Worm (Caenorhabditis elegans) whole organism, mixed stage, embryonic: ENCODE results near the gene sshk-1.

ENCODE experiments used
- M03D4.4 ChIP-seq: sonication (generic microtip); optimal IDR thresholded peaks from 2 replicates; lab custom pipeline; 2017; ENCODE audit warnings: mild to moderate bottlenecking, missing genetic modification characterization, missing compliant biosample characterization
- bed-3 ChIP-seq: fragments of 200-800 bp; sonication (Bioruptor generic); optimal IDR thresholded peaks from 3 replicates; lab custom pipeline; 2018; ENCODE audit warnings: mild to moderate bottlenecking, missing genetic modification characterization, moderate library complexity, missing compliant biosample characterization
- blmp-1 ChIP-seq: fragments of 150-350 bp; optimal IDR thresholded peaks from 2 replicates; lab custom pipeline; 2014; ENCODE audit warnings: missing biosample characterization, missing genetic modification characterization
- ceh-39 ChIP-seq: fragments of 150-350 bp; optimal IDR thresholded peaks from 2 replicates; lab custom pipeline; 2014; ENCODE audit warnings: missing biosample characterization, missing genetic modification characterization
- ceh-43 ChIP-seq: fragments of 200-800 bp; sonication (Bioruptor generic); optimal IDR thresholded peaks from 2 replicates; lab custom pipeline; 2018; ENCODE audit warnings: mild to moderate bottlenecking, missing genetic modification characterization, moderate library complexity, missing compliant biosample characterization
- ceh-83 ChIP-seq: fragments of 200-800 bp; sonication (Bioruptor generic); optimal IDR thresholded peaks from 2 replicates; lab custom pipeline; 2018; ENCODE audit warnings: mild to moderate bottlenecking, missing genetic modification characterization, missing compliant biosample characterization
- ces-1 ChIP-seq: fragments of 150-350 bp; optimal IDR thresholded peaks from 2 replicates; lab custom pipeline; 2014; ENCODE audit warnings: missing biosample characterization, missing genetic modification reagents, missing genetic modification characterization
- cnd-1 ChIP-seq: fragments of 200-800 bp; sonication (Bioruptor generic); optimal IDR thresholded peaks from 2 replicates; lab custom pipeline; 2018; ENCODE audit warnings: mild to moderate bottlenecking, missing genetic modification characterization, missing compliant biosample characterization
- drap-1 ChIP-seq: fragments of 200-800 bp; sonication (Bioruptor generic); optimal IDR thresholded peaks from 3 replicates; lab custom pipeline; 2018; ENCODE audit warnings: mild to moderate bottlenecking, missing genetic modification characterization, missing compliant biosample characterization
- flh-1 ChIP-seq: fragments of 200-800 bp; sonication (Bioruptor generic); optimal IDR thresholded peaks from 2 replicates; lab custom pipeline; 2018; ENCODE audit warnings: mild to moderate bottlenecking, missing genetic modification characterization, moderate library complexity, missing compliant biosample characterization
- ham-2 ChIP-seq: fragments of 200-800 bp; sonication (Bioruptor generic); optimal IDR thresholded peaks from 2 replicates; lab custom pipeline; 2018; ENCODE audit warnings: mild to moderate bottlenecking, missing genetic modification characterization, missing compliant biosample characterization
- hlh-1 ChIP-seq: fragments of 150-350 bp; optimal IDR thresholded peaks from 2 replicates; lab custom pipeline; 2014; ENCODE audit warnings: missing biosample characterization, missing genetic modification reagents, missing genetic modification characterization
- lin-32 ChIP-seq: fragments of 200-800 bp; sonication (Bioruptor generic); optimal IDR thresholded peaks from 2 replicates; lab custom pipeline; 2018; ENCODE audit warnings: mild to moderate bottlenecking, missing genetic modification characterization, missing compliant biosample characterization
- lsy-2 ChIP-seq: fragments of 150-350 bp; optimal IDR thresholded peaks from 2 replicates; lab custom pipeline; 2014; ENCODE audit warnings: missing biosample characterization, missing genetic modification characterization
- mep-1 ChIP-seq: fragments of 150-350 bp; optimal IDR thresholded peaks from 2 replicates; lab custom pipeline; 2017; ENCODE audit warnings: missing biosample characterization, missing genetic modification reagents, missing genetic modification characterization, inconsistent platforms
- nhr-2 ChIP-seq: fragments of 150-350 bp; optimal IDR thresholded peaks from 2 replicates; lab custom pipeline; 2014; ENCODE audit warnings: missing biosample characterization, missing genetic modification characterization
- nhr-237 ChIP-seq: fragments of 150-350 bp; optimal IDR thresholded peaks from 2 replicates; lab custom pipeline; 2014; ENCODE audit warnings: missing biosample characterization, missing genetic modification characterization
- nhr-28 ChIP-seq: fragments of 150-350 bp; optimal IDR thresholded peaks from 2 replicates; lab custom pipeline; 2014; ENCODE audit warnings: missing biosample characterization, missing genetic modification characterization
- pha-4 ChIP-seq: fragments of 150-350 bp; optimal IDR thresholded peaks from 2 replicates; lab custom pipeline; 2018; ENCODE audit warnings: missing biosample characterization, missing genetic modification reagents, missing genetic modification characterization
- sem-2 ChIP-seq: fragments of 200-800 bp; sonication (Bioruptor generic); optimal IDR thresholded peaks from 2 replicates; lab custom pipeline; 2018; ENCODE audit warnings: mild to moderate bottlenecking, missing genetic modification characterization, missing compliant biosample characterization
- snpc-4 ChIP-seq: fragments of 150-350 bp; optimal IDR thresholded peaks from 2 replicates; lab custom pipeline; 2014; ENCODE audit warnings: missing biosample characterization, missing genetic modification characterization
- sptf-1 ChIP-seq: sonication (generic microtip); optimal IDR thresholded peaks from 2 replicates; lab custom pipeline; 2017; ENCODE audit warnings: mild to moderate bottlenecking, missing genetic modification characterization, moderate library complexity, missing compliant biosample characterization
- unc-120 ChIP-seq: sonication (generic microtip); optimal IDR thresholded peaks from 2 replicates; lab custom pipeline; 2017; ENCODE audit warnings: missing genetic modification characterization, missing compliant biosample characterization; ENCODE audit not compliant: poor library complexity, severe bottlenecking
- unc-39 ChIP-seq: fragments of 150-350 bp; optimal IDR thresholded peaks from 2 replicates; lab custom pipeline; 2014; ENCODE audit warnings: missing biosample characterization, missing genetic modification characterization
- unc-62 ChIP-seq: fragments of 150-350 bp; optimal IDR thresholded peaks from 2 replicates; lab custom pipeline; 2014; ENCODE audit warnings: missing biosample characterization, missing genetic modification reagents, missing genetic modification characterization
- ztf-11 ChIP-seq: fragments of 150-350 bp; optimal IDR thresholded peaks from 2 replicates; lab custom pipeline; 2014; ENCODE audit warnings: missing biosample characterization, missing genetic modification characterization

sshk-1 gene

DNA sequence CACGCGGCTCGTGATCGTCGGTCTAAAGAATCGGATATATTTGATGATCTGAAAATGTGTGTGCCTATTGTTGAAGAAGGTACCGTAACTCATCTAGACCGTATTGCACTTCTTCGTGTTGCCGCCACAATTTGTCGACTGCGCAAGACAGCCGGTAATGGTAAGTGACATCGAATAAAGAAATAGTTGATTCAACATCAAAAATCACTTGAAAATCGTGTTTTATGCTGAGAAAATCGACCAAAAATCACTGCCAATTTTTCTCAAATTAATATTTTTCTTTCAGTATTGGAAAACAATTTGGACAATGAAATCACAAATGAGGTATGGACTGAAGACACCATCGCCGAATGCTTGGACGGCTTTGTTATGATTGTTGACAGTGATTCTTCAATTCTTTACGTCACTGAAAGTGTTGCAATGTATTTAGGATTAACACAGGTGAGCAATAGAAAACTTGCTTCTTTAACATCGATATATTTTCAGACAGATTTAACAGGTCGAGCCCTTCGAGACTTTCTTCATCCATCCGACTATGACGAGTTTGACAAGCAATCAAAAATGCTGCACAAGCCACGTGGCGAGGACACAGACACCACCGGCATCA, 34.5 kb upstream of the sshk-1 start:
- TF ChIP-seq unc-39 (tag; lab: Kevin White, UChicago), result no peak
- TF ChIP-seq unc-120 (tag; lab: Kevin White, UChicago), result no peak
- TF ChIP-seq nhr-237, result no peak
- TF ChIP-seq blmp-1 (tag; lab: Kevin White, UChicago), result no peak
- TF ChIP-seq pha-4, result no peak
- TF ChIP-seq flh-1, result no peak
- no peak for TF ChIP-seq lsy-2 (tag; lab: Kevin White, UChicago)
- no peak for TF ChIP-seq drap-1
- TF ChIP-seq mep-1 (tag; lab: Kevin White, UChicago), result no peak
- TF ChIP-seq M03D4.4 (tag; lab: Kevin White, UChicago), result no peak
- no peak for TF ChIP-seq snpc-4 (tag; lab: Kevin White, UChicago)

DNA sequence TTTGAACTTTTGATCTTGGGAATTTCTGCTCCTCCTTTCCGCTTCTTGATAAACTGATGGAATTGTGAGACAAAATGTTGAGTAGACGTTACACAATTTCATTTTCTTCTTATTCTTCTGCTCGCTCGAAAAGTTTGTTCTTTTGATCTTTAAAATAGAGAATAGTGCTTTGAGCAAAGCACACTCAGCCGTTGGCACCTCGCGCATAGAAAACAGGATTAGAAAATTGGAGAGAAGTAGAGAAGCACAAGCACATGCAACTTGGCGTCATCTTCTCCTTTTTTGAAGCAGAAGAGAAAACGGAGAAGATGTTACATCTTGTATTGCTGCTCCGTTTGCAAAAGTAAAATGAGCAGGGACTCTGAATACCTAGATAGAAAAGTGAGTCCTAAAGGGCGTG, 33.8 kb upstream of the sshk-1 start:
- TF ChIP-seq mep-1 (tag; lab: Kevin White, UChicago) (peak; percentile 33), ces-1 (GFP tag; lab: Kevin White, UChicago) (peak; percentile 96), ceh-43 (GFP tag; lab: Kevin White, UChicago) (no peak), unc-62 (GFP tag; lab: Kevin White, UChicago) (peak; percentile 30)

DNA sequence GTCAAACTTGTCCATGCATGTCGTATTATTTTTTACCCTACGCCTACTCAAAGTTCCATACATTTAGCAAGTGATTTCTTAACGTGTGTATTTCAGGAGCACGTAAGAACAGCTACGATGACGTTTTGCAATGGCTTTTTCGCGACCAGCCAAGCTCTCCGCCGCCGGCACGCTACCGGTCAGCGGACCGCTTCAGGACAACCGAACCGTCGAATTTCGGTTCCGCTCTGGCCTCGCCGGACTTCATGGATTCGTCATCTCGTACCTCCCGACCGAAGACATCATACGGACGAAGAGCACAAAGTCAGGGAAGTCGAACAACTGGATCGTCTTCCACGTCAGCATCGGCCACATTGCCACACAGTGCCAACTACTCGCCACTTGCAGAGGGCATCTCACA, 32.3 kb upstream of the sshk-1 start:
- TF ChIP-seq lin-32 (GFP tag; lab: Kevin White, UChicago) (no peak), mep-1 (tag; lab: Kevin White, UChicago) (no peak), ceh-39 (tag; lab: Kevin White, UChicago) (no peak), bed-3 (GFP tag; lab: Kevin White, UChicago) (no peak), pha-4 (no peak), ztf-11 (tag; lab: Kevin White, UChicago) (no peak), sem-2 (GFP tag; lab: Kevin White, UChicago) (no peak), drap-1 (no peak), nhr-28 (tag; lab: Kevin White, UChicago) (no peak), nhr-2 (tag; lab: Kevin White, UChicago) (no peak), sptf-1 (tag; lab: Kevin White, UChicago) (no peak)

DNA sequence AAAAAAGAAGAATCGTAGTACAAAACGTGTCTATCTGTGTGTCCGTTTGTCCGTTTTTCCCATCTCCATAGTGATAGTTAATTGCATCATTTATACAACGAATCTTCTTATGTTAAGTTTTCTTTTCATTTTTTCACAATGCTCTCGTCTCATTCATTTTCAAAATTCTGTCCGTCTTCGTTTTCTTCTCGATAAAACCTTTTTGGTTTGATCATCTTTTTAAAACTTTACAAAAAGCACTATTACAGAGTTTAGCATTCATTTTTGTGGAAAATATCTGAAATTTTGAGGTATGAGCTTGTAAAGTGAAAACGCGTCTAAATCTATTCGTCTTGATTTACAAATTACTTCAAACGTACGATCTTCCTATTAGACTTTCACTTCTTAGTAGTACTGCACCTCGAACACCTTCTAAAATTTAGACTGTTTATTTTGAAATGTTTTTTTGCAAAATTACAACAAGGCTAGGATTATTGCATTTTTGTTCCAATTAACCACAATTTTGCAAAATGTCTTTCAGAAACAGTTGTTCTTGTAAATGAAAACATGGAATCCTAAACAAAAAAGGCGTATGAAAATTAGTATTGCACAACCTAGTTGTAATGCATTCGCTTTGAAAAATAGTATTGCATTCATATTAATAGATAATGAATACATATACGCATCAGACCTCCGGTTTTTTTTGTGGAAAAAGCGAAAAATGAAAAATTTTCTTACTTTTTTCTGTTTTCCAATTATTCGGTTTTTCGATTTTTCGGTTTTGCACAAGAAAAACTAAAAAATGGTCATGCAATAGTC, 30.7 kb upstream of the sshk-1 start:
- TF ChIP-seq hlh-1 (tag; lab: Kevin White, UChicago) (no peak), sem-2 (GFP tag; lab: Kevin White, UChicago) (no peak), nhr-2 (tag; lab: Kevin White, UChicago) (no peak), ham-2 (GFP tag; lab: Kevin White, UChicago) (no peak), lsy-2 (tag; lab: Kevin White, UChicago) (no peak), mep-1 (tag; lab: Kevin White, UChicago) (no peak), ceh-83 (GFP tag; lab: Kevin White, UChicago) (no peak), unc-39 (tag; lab: Kevin White, UChicago) (no peak), sptf-1 (tag; lab: Kevin White, UChicago) (no peak), unc-120 (tag; lab: Kevin White, UChicago) (no peak)

DNA sequence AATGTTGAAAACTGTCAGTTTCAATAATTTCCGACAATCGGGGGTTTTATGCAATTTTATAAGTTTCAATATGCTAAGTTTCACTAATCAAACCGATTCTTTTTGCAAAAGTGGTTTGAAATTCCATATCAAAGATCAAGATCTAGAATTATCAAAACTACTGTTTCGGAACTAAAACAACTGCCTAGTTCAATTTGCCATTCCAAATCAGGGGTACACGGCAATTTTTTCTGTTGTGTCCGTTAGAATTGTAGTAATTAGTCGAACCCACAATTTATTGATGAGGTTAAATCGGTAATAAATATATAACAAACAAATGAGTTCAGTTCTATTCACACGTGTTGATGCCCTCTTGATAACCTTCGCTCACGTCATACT, 30.1 kb upstream of the sshk-1 start:
- TF ChIP-seq M03D4.4 (tag; lab: Kevin White, UChicago) (no peak), mep-1 (tag; lab: Kevin White, UChicago) (no peak), sptf-1 (tag; lab: Kevin White, UChicago) (no peak), ceh-39 (tag; lab: Kevin White, UChicago) (no peak), nhr-237 (no peak)

DNA sequence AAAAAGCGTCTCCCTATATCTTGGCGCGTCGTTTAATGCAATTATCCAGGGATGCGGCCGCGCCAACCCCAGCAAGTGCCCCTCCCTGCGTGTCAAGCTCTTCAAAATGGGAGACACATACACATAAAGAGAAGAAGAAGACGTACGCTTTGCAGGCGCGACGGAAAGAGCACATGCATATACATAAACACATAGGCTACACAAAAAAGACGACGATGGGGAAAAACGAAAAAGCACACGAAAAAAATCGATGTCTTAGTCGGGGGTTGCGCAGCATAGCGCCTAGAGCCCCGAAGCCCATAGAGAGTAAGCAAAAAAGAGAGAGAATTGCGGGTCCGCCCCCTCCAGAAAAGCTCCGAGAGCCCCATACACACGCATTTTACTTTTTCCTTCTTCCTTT, 26.8 kb upstream of the sshk-1 start, which contains the start of gene tpan-1:
Gene tpan-1 (plus strand): TSS at position 398 of the 400 bp plus-strand sequence.
- TF ChIP-seq cnd-1 (tag; lab: Kevin White, UChicago), result no peak
- TF ChIP-seq ces-1 (GFP tag; lab: Kevin White, UChicago), result peak; percentile 88
- peak; percentile 41 for TF ChIP-seq drap-1
